Fruit fly (Drosophila melanogaster): ENCODE results near the gene tko.

dm6 chrX:2408675-2409163 lies 35.1 kb downstream of the tko start:
- TF ChIP-seq h (optimal IDR thresholded peaks at IDR 0.05), result no peak
- TF ChIP-seq psq (optimal IDR thresholded peaks at IDR 0.05), result no peak
- no peak for TF ChIP-seq ttk (optimal IDR thresholded peaks at IDR 0.05)
- TF ChIP-seq insv (optimal IDR thresholded peaks at IDR 0.05), result no peak
- no peak for TF ChIP-seq Myc (optimal IDR thresholded peaks at IDR 0.05)

Data from Kc167 (cell line).